Worm (Caenorhabditis elegans) whole organism, young adult: ENCODE data around the gene EEED8.18.

Source experiments
- F10E7.11 ChIP-seq: sonication (generic microtip); optimal IDR thresholded peaks from 2 replicates; lab custom pipeline; 2017; ENCODE audit warnings: mild to moderate bottlenecking, missing genetic modification characterization, moderate library complexity, missing compliant biosample characterization
- F23B12.7 ChIP-seq: sonication (generic microtip); optimal IDR thresholded peaks from 2 replicates; lab custom pipeline; 2017; ENCODE audit warnings: missing genetic modification characterization, mild to moderate bottlenecking, missing compliant biosample characterization, antibody characterized with exemption, moderate library complexity; ENCODE audit not compliant: insufficient read depth
- F39B2.1 ChIP-seq: fragments of 200-800 bp; sonication (Bioruptor generic); IDR thresholded peaks from 2 replicates; pipeline ENCODE4 v1.3.6; 2022; ENCODE audit warnings: missing genetic modification reagents, missing genetic modification characterization, missing compliant biosample characterization
- F57C9.4 ChIP-seq: sonication (generic microtip); optimal IDR thresholded peaks from 2 replicates; lab custom pipeline; 2017; ENCODE audit warnings: mild to moderate bottlenecking, missing genetic modification characterization, missing compliant biosample characterization
- Y53F4B.3 ChIP-seq: fragments of 200-800 bp; sonication (Bioruptor generic); IDR thresholded peaks from 2 replicates; pipeline ENCODE4 v1.3.6; 2022; ENCODE audit warnings: missing genetic modification reagents, missing genetic modification characterization, missing compliant biosample characterization
- Y53G8AR.9 ChIP-seq: fragments of 200-800 bp; sonication (Bioruptor generic); conservative IDR thresholded peaks from 2 replicates; pipeline ENCODE4 v1.3.6; 2022; ENCODE audit warnings: missing genetic modification reagents, missing genetic modification characterization, missing compliant biosample characterization
- Y95B8A.8 ChIP-seq: fragments of 200-800 bp; sonication (Bioruptor generic); IDR thresholded peaks from 2 replicates; pipeline ENCODE4 v1.3.6; 2022; ENCODE audit warnings: missing genetic modification reagents, missing genetic modification characterization, missing compliant biosample characterization
- aptf-2 ChIP-seq: fragments of 200-800 bp; sonication (Bioruptor generic); conservative IDR thresholded peaks from 2 replicates; pipeline ENCODE4 v1.3.6; 2022; ENCODE audit warnings: missing genetic modification reagents, missing genetic modification characterization, missing compliant biosample characterization
- atf-7 ChIP-seq: sonication (generic microtip); optimal IDR thresholded peaks from 2 replicates; lab custom pipeline; 2017; ENCODE audit warnings: mild to moderate bottlenecking, missing genetic modification characterization, missing compliant biosample characterization
- attf-3 ChIP-seq: fragments of 200-800 bp; sonication (Bioruptor generic); conservative IDR thresholded peaks from 2 replicates; pipeline ENCODE4 v1.3.6; 2022; ENCODE audit warnings: missing genetic modification reagents, missing genetic modification characterization, missing compliant biosample characterization
- bed-2 ChIP-seq: fragments of 200-800 bp; sonication (Bioruptor generic); IDR thresholded peaks from 2 replicates; pipeline ENCODE4 v1.3.6; 2022; ENCODE audit warnings: missing genetic modification reagents, missing genetic modification characterization, missing compliant biosample characterization
- cebp-1 ChIP-seq, 2 experiments: fragments of 200-800 bp in 1 of 2; sonication (Bioruptor generic) in 1 of 2; sonication (generic microtip) in 1 of 2; IDR thresholded peaks in 1 of 2; optimal IDR thresholded peaks in 1 of 2; 2 replicates each; pipeline versions ENCODE4 v1.3.6 to Lab custom; 2017 to 2022; ENCODE audit warnings: missing compliant biosample characterization in 2 of 2, missing genetic modification characterization in 2 of 2, mild to moderate bottlenecking in 1 of 2, missing genetic modification reagents in 1 of 2, moderate library complexity in 1 of 2
- ceh-40 ChIP-seq: fragments of 200-800 bp; sonication (Bioruptor generic); IDR thresholded peaks from 2 replicates; pipeline ENCODE4 v1.3.6; 2022; ENCODE audit warnings: missing genetic modification characterization, missing compliant biosample characterization
- dox-1 ChIP-seq: fragments of 200-800 bp; sonication (Bioruptor generic); IDR thresholded peaks from 2 replicates; pipeline ENCODE4 v1.3.6; 2022; ENCODE audit warnings: missing genetic modification reagents, missing genetic modification characterization, missing compliant biosample characterization
- dpff-1 ChIP-seq: sonication (generic microtip); optimal IDR thresholded peaks from 2 replicates; lab custom pipeline; 2017; ENCODE audit warnings: mild to moderate bottlenecking, missing genetic modification characterization, missing compliant biosample characterization
- dpl-1 ChIP-seq: fragments of 150-350 bp; optimal IDR thresholded peaks from 2 replicates; lab custom pipeline; 2014; ENCODE audit warnings: missing biosample characterization, missing genetic modification reagents, missing genetic modification characterization
- egl-44 ChIP-seq: fragments of 200-800 bp; sonication (Bioruptor generic); IDR thresholded peaks from 2 replicates; pipeline ENCODE4 v1.3.6; 2022; ENCODE audit warnings: missing genetic modification reagents, missing genetic modification characterization, missing compliant biosample characterization
- ekl-4 ChIP-seq: fragments of 200-800 bp; sonication (Bioruptor generic); IDR thresholded peaks from 2 replicates; pipeline ENCODE4 v1.3.6; 2022; ENCODE audit warnings: missing genetic modification reagents, missing genetic modification characterization, missing compliant biosample characterization
- fkh-3 ChIP-seq: sonication (generic microtip); optimal IDR thresholded peaks from 2 replicates; lab custom pipeline; 2016; ENCODE audit warnings: mild to moderate bottlenecking, missing genetic modification characterization, missing compliant biosample characterization
- gei-17 ChIP-seq: fragments of 200-800 bp; sonication (Bioruptor generic); optimal IDR thresholded peaks from 2 replicates; lab custom pipeline; 2018; ENCODE audit warnings: mild to moderate bottlenecking, missing genetic modification characterization, missing compliant biosample characterization
- hmg-20 ChIP-seq: fragments of 200-800 bp; sonication (Bioruptor generic); IDR thresholded peaks from 2 replicates; pipeline ENCODE4 v1.3.6; 2022; ENCODE audit warnings: missing genetic modification reagents, missing genetic modification characterization, missing compliant biosample characterization
- hsf-1 ChIP-seq: fragments of 200-800 bp; sonication (Bioruptor generic); IDR thresholded peaks from 2 replicates; pipeline ENCODE4 v1.3.6; 2022; ENCODE audit warnings: missing genetic modification reagents, missing genetic modification characterization, missing compliant biosample characterization
- let-526 ChIP-seq: fragments of 200-800 bp; sonication (Bioruptor generic); IDR thresholded peaks from 2 replicates; pipeline ENCODE4 v1.3.6; 2022; ENCODE audit warnings: missing genetic modification reagents, missing genetic modification characterization, missing compliant biosample characterization
- let-607 ChIP-seq, 2 experiments: fragments of 200-800 bp in 1 of 2; sonication (Bioruptor generic) in 1 of 2; sonication (generic microtip) in 1 of 2; optimal IDR thresholded peaks; 2 replicates each; lab custom pipeline; 2016 to 2018; ENCODE audit warnings: mild to moderate bottlenecking in 2 of 2, missing compliant biosample characterization in 2 of 2, missing genetic modification characterization in 2 of 2, moderate library complexity in 2 of 2, missing genotype in 1 of 2
- lin-40 ChIP-seq: sonication (generic microtip); optimal IDR thresholded peaks from 2 replicates; lab custom pipeline; 2016; ENCODE audit warnings: missing genetic modification characterization, mild to moderate bottlenecking, missing compliant biosample characterization, missing genotype, missing genetic modification reagents
- lsl-1 ChIP-seq: fragments of 200-800 bp; sonication (Bioruptor generic); optimal IDR thresholded peaks from 2 replicates; lab custom pipeline; 2018; ENCODE audit warnings: mild to moderate bottlenecking, missing genetic modification characterization, moderate library complexity, missing compliant biosample characterization
- madf-8 ChIP-seq: fragments of 200-800 bp; sonication (Bioruptor generic); conservative IDR thresholded peaks from 2 replicates; pipeline ENCODE4 v1.3.6; 2022; ENCODE audit warnings: missing genetic modification reagents, missing genetic modification characterization, missing compliant biosample characterization
- mcd-1 ChIP-seq: fragments of 200-800 bp; sonication (Bioruptor generic); IDR thresholded peaks from 2 replicates; pipeline ENCODE4 v1.3.6; 2022; ENCODE audit warnings: missing genetic modification reagents, missing genetic modification characterization, missing compliant biosample characterization
- mel-28 ChIP-seq: sonication (generic microtip); optimal IDR thresholded peaks from 2 replicates; lab custom pipeline; 2016; ENCODE audit warnings: borderline replicate concordance, mild to moderate bottlenecking, missing genetic modification characterization, missing compliant biosample characterization
- nfya-1 ChIP-seq: sonication (generic microtip); optimal IDR thresholded peaks from 2 replicates; lab custom pipeline; 2017; ENCODE audit warnings: antibody characterized with exemption, missing compliant biosample characterization, missing genetic modification characterization, borderline replicate concordance; ENCODE audit not compliant: insufficient read depth
- nfyb-1 ChIP-seq: fragments of 200-800 bp; sonication (Bioruptor generic); IDR thresholded peaks from 2 replicates; pipeline ENCODE4 v1.3.6; 2022; ENCODE audit warnings: missing genetic modification reagents, missing genetic modification characterization, missing compliant biosample characterization
- nhr-120 ChIP-seq: fragments of 200-800 bp; sonication (Bioruptor generic); IDR thresholded peaks from 2 replicates; pipeline ENCODE4 v1.3.6; 2022; ENCODE audit warnings: missing genetic modification characterization, missing compliant biosample characterization
- nhr-90 ChIP-seq: sonication (generic microtip); optimal IDR thresholded peaks from 2 replicates; lab custom pipeline; 2016; ENCODE audit warnings: missing genotype, mild to moderate bottlenecking, missing genetic modification characterization, missing compliant biosample characterization
- pbrm-1 ChIP-seq: fragments of 200-800 bp; sonication (Bioruptor generic); IDR thresholded peaks from 2 replicates; pipeline ENCODE4 v1.3.6; 2022; ENCODE audit warnings: missing genetic modification reagents, missing genetic modification characterization, missing compliant biosample characterization
- rcor-1 ChIP-seq: fragments of 200-800 bp; sonication (Bioruptor generic); IDR thresholded peaks from 2 replicates; pipeline ENCODE4 v1.3.6; 2022; ENCODE audit warnings: missing genetic modification reagents, missing genetic modification characterization, missing compliant biosample characterization
- rec-8 ChIP-seq, 2 experiments: sonication (generic microtip); optimal IDR thresholded peaks; 2 replicates each; lab custom pipeline; 2016; ENCODE audit warnings: mild to moderate bottlenecking in 2 of 2, missing genetic modification characterization in 2 of 2, missing genetic modification reagents in 2 of 2, missing genotype in 2 of 2, missing biosample characterization in 1 of 2, missing compliant biosample characterization in 1 of 2, moderate library complexity in 1 of 2
- repo-1 ChIP-seq: sonication (generic microtip); optimal IDR thresholded peaks from 2 replicates; lab custom pipeline; 2017; ENCODE audit warnings: mild to moderate bottlenecking, missing genetic modification characterization, missing compliant biosample characterization
- rpc-1 ChIP-seq, 2 experiments: fragments of 150-350 bp in 1 of 2; sonication (generic microtip) in 1 of 2; optimal IDR thresholded peaks; 2 replicates each; lab custom pipeline; 2014 to 2018; ENCODE audit warnings: missing biosample characterization in 1 of 2, missing genetic modification characterization in 1 of 2, missing genetic modification reagents in 1 of 2, missing genotype in 1 of 2
- sea-2 ChIP-seq: fragments of 200-800 bp; sonication (Bioruptor generic); IDR thresholded peaks from 2 replicates; pipeline ENCODE4 v1.3.6; 2022; ENCODE audit warnings: missing genetic modification characterization, missing compliant biosample characterization
- snpc-1.3 ChIP-seq: sonication (generic microtip); optimal IDR thresholded peaks from 2 replicates; lab custom pipeline; 2017; ENCODE audit warnings: missing genetic modification characterization, mild to moderate bottlenecking, missing compliant biosample characterization, antibody characterized with exemption, moderate library complexity, missing genotype, missing genetic modification reagents; ENCODE audit not compliant: insufficient read depth
- tbx-9 ChIP-seq: sonication (generic microtip); optimal IDR thresholded peaks from 2 replicates; lab custom pipeline; 2016; ENCODE audit warnings: borderline replicate concordance, missing genetic modification characterization, inconsistent platforms, missing compliant biosample characterization
- tlf-1 ChIP-seq: fragments of 200-800 bp; sonication (Bioruptor generic); optimal IDR thresholded peaks from 2 replicates; lab custom pipeline; 2018; ENCODE audit warnings: mild to moderate bottlenecking, missing genetic modification characterization, missing compliant biosample characterization
- unc-62 ChIP-seq: fragments of 150-350 bp; optimal IDR thresholded peaks from 2 replicates; lab custom pipeline; 2014; ENCODE audit warnings: missing biosample characterization, missing genetic modification reagents, missing genetic modification characterization
- ztf-22 ChIP-seq: fragments of 200-800 bp; sonication (Bioruptor generic); optimal IDR thresholded peaks from 2 replicates; lab custom pipeline; 2018; ENCODE audit warnings: mild to moderate bottlenecking, missing genetic modification characterization, moderate library complexity, missing compliant biosample characterization
- ztf-25 ChIP-seq: fragments of 200-800 bp; sonication (Bioruptor generic); IDR thresholded peaks from 2 replicates; pipeline ENCODE4 v1.3.6; 2022; ENCODE audit warnings: missing genetic modification reagents, missing genetic modification characterization, missing compliant biosample characterization

EEED8.18 gene

DNA sequence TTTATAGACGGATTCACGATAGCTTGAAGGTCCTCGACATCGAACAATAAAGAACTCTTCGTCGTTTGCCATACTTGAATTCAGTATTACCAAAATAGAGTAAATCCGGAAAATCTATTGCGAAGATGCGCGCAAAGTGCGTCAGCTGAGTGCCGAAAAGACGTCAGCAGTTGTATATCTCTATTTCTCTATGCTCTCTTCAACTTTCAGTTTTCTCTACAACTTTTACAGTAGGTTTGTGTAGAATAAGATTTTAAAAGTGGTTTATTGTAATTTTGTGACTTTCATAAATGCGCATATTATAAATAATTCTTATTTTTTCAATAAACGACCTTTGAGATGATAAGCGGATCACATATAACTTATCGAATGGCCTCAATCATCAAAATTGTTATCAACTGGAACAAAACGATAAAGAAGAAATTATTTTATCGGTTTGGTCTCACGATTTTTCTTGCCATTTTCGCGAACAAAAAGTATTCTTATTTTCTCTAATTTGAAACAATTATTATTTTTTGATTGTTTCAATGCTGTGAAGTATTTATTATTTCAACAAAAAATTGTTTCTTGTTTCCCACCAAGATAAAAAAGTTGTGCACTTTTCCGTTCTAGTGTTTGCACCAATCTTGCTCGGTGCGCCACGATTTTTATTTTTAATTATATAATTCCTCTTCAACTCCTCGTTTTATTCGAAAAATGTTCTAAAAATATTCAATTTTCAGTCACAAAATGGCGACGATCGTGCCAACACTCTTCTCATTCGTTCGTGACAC, 38.9 kb downstream of the EEED8.18 start, which contains the start of the genes agt-2 and F09E5.3 (continued):
- no peak for TF ChIP-seq Y53F4B.3 (GFP tag; lab: Robert Waterston, UW)
- TF ChIP-seq lsl-1 (GFP tag; lab: Kevin White, UChicago), result peak; percentile 71
- TF ChIP-seq snpc-1.3 (tag; lab: Kevin White, UChicago), result peak; percentile 14
- TF ChIP-seq nhr-90 (tag; lab: Kevin White, UChicago), result no peak
- TF ChIP-seq dpff-1 (tag; lab: Kevin White, UChicago), result no peak
- no peak for TF ChIP-seq ceh-40 (GFP tag; lab: Robert Waterston, UW)
- TF ChIP-seq madf-8 (GFP tag; lab: Robert Waterston, UW), result no peak; the same call in 1 of the 2 replicates
- TF ChIP-seq atf-7 (tag; lab: Kevin White, UChicago), result peak; percentile 35
- TF ChIP-seq bed-2 (GFP tag; lab: Robert Waterston, UW), result no peak
- TF ChIP-seq ztf-22, result no peak
- peak; percentile 91 for TF ChIP-seq ekl-4 (GFP tag; lab: Robert Waterston, UW)
- no peak for TF ChIP-seq F39B2.1 (GFP tag; lab: Robert Waterston, UW)
- peak; percentile 59 for TF ChIP-seq attf-3
- TF ChIP-seq lin-40, result peak; percentile 92
- no peak for TF ChIP-seq cebp-1 (GFP tag; IDR thresholded peaks at IDR 0.05; lab: Robert Waterston, UW)
- TF ChIP-seq cebp-1 (tag; optimal IDR thresholded peaks at IDR 0.05; lab: Kevin White, UChicago), result peak; percentile 84
- no peak for TF ChIP-seq fkh-3
- TF ChIP-seq hsf-1 (GFP tag; lab: Robert Waterston, UW), result no peak
- TF ChIP-seq hmg-20 (GFP tag; lab: Robert Waterston, UW), result peak; percentile 50; the same call in 1 of the 2 replicates
- TF ChIP-seq F23B12.7, result peak; percentile 13
- peak; percentile 45 for TF ChIP-seq dpl-1 (GFP tag; lab: Kevin White, UChicago)
- no peak for TF ChIP-seq F10E7.11
- peak; percentile 84 for TF ChIP-seq dox-1
- peak; percentile 77 for TF ChIP-seq nfyb-1
- TF ChIP-seq aptf-2 (GFP tag; lab: Robert Waterston, UW), result no peak
- peak; percentile 40 for TF ChIP-seq tlf-1
- no peak for TF ChIP-seq unc-62 (GFP tag; lab: Kevin White, UChicago)
- TF ChIP-seq nhr-120 (GFP tag; lab: Robert Waterston, UW), result no peak
- peak; percentile 86 for TF ChIP-seq pbrm-1 (GFP tag; lab: Robert Waterston, UW)
- peak; percentile 86 for TF ChIP-seq Y53G8AR.9 (GFP tag; lab: Robert Waterston, UW)
- TF ChIP-seq tbx-9 (tag; lab: Kevin White, UChicago), result no peak
- TF ChIP-seq rcor-1 (GFP tag; lab: Robert Waterston, UW), result peak; percentile 91
- peak; percentile 30 to 51 for TF ChIP-seq let-607 (tag; optimal IDR thresholded peaks at IDR 0.05; lab: Kevin White, UChicago)
- no peak for TF ChIP-seq nfya-1 (tag; lab: Kevin White, UChicago)
- peak; percentile 56 for TF ChIP-seq repo-1 (tag; lab: Kevin White, UChicago)
- no peak for TF ChIP-seq let-526
- TF ChIP-seq mcd-1 (GFP tag; lab: Robert Waterston, UW), result peak; percentile 82
- no peak for TF ChIP-seq egl-44 (GFP tag; lab: Robert Waterston, UW)
- TF ChIP-seq rpc-1 (optimal IDR thresholded peaks at IDR 0.05; lab: Kevin White, UChicago), result no peak
- no peak for TF ChIP-seq rpc-1 (tag; optimal IDR thresholded peaks at IDR 0.05; lab: Kevin White, UChicago)
- no peak for TF ChIP-seq rec-8 (tag; optimal IDR thresholded peaks at IDR 0.05; lab: Kevin White, UChicago)
- TF ChIP-seq Y95B8A.8, result no peak
- TF ChIP-seq ztf-25, result no peak
- TF ChIP-seq F57C9.4 (tag; lab: Kevin White, UChicago), result no peak
- no peak for TF ChIP-seq sea-2 (GFP tag; lab: Robert Waterston, UW)
- no peak for TF ChIP-seq mel-28 (tag; lab: Kevin White, UChicago)
- TF ChIP-seq gei-17, result no peak
